Fruit fly (Drosophila melanogaster) whole organism, embryonic: Measurements from ENCODE around the gene PAN3.

Experiments
- Adf1 ChIP-seq: fragments of 200-800 bp; sonication (Bioruptor generic); IDR thresholded peaks from 2 replicates; pipeline ENCODE4 v1.3.6; 2022; ENCODE audit warnings: missing biosample characterization, missing genetic modification characterization
- Antp ChIP-seq: fragments of 200-800 bp; sonication (Bioruptor generic); optimal IDR thresholded peaks from 3 replicates; lab custom pipeline; 2016; ENCODE audit warnings: missing biosample characterization, missing genetic modification characterization
- Bdp1 ChIP-seq: fragments of 200-800 bp; sonication (Bioruptor generic); optimal IDR thresholded peaks from 3 replicates; lab custom pipeline; 2016; ENCODE audit warnings: missing biosample characterization, missing genetic modification characterization
- Blimp-1 ChIP-seq: fragments of 200-800 bp; sonication (Bioruptor generic); optimal IDR thresholded peaks from 3 replicates; lab custom pipeline; 2018; ENCODE audit warnings: missing biosample characterization, missing genetic modification characterization, mild to moderate bottlenecking, moderate library complexity, missing genetic modification reagents
- CG12391 ChIP-seq: fragments of 200-800 bp; sonication (Bioruptor generic); optimal IDR thresholded peaks from 3 replicates; lab custom pipeline; 2018; ENCODE audit warnings: missing biosample characterization, mild to moderate bottlenecking, missing genetic modification characterization, moderate library complexity
- CG16815 ChIP-seq: fragments of 200-800 bp; sonication (Bioruptor generic); optimal IDR thresholded peaks from 3 replicates; lab custom pipeline; 2017; ENCODE audit warnings: missing biosample characterization, mild to moderate bottlenecking, missing genetic modification characterization
- CG17359 ChIP-seq: fragments of 200-800 bp; sonication (Bioruptor generic); optimal IDR thresholded peaks from 3 replicates; lab custom pipeline; 2018; ENCODE audit warnings: missing biosample characterization, mild to moderate bottlenecking, missing genetic modification characterization, moderate library complexity
- CG17912 ChIP-seq: fragments of 200-800 bp; sonication (Bioruptor generic); optimal IDR thresholded peaks from 2 replicates; lab custom pipeline; 2018; ENCODE audit warnings: missing biosample characterization, mild to moderate bottlenecking, missing genetic modification characterization
- CG3163 ChIP-seq: fragments of 200-800 bp; sonication (Bioruptor generic); optimal IDR thresholded peaks from 3 replicates; lab custom pipeline; 2016; ENCODE audit warnings: missing biosample characterization, missing genetic modification characterization
- CG4328 ChIP-seq: fragments of 200-800 bp; sonication (Bioruptor generic); optimal IDR thresholded peaks from 3 replicates; lab custom pipeline; 2017; ENCODE audit warnings: missing biosample characterization, missing genetic modification reagents, missing genetic modification characterization
- CG4707 ChIP-seq: fragments of 200-800 bp; sonication (Bioruptor generic); optimal IDR thresholded peaks from 2 replicates; lab custom pipeline; 2018; ENCODE audit warnings: missing biosample characterization, mild to moderate bottlenecking, missing genetic modification characterization, moderate library complexity
- CG6683 ChIP-seq: fragments of 200-800 bp; sonication (Bioruptor generic); optimal IDR thresholded peaks from 2 replicates; lab custom pipeline; 2017; ENCODE audit warnings: missing biosample characterization, mild to moderate bottlenecking, missing genetic modification characterization, missing genetic modification reagents
- CG6854 ChIP-seq: fragments of 200-800 bp; sonication (Bioruptor generic); optimal IDR thresholded peaks from 3 replicates; lab custom pipeline; 2017; ENCODE audit warnings: missing biosample characterization, mild to moderate bottlenecking, missing genetic modification characterization
- CG7745 ChIP-seq: fragments of 200-800 bp; sonication (Bioruptor generic); optimal IDR thresholded peaks from 2 replicates; lab custom pipeline; 2018; ENCODE audit warnings: missing biosample characterization, mild to moderate bottlenecking, missing genetic modification characterization, moderate library complexity
- CG8478 ChIP-seq: fragments of >200 bp; optimal IDR thresholded peaks from 2 replicates; lab custom pipeline; 2018
- CG8924 ChIP-seq: fragments of 200-800 bp; optimal IDR thresholded peaks from 3 replicates; lab custom pipeline; 2019; ENCODE audit warnings: missing biosample characterization, mild to moderate bottlenecking, missing genetic modification characterization, moderate library complexity
- E2f2 ChIP-seq: fragments of 200-800 bp; sonication (Bioruptor generic); IDR thresholded peaks from 2 replicates; pipeline ENCODE4 v1.3.6; 2022; ENCODE audit warnings: missing biosample characterization, missing genetic modification characterization
- Fer1 ChIP-seq: fragments of 200-800 bp; sonication (Bioruptor generic); optimal IDR thresholded peaks from 2 replicates; lab custom pipeline; 2017; ENCODE audit warnings: missing biosample characterization, mild to moderate bottlenecking, missing genetic modification characterization
- Gsc ChIP-seq: fragments of 200-800 bp; sonication (Bioruptor generic); IDR thresholded peaks from 2 replicates; pipeline ENCODE4 v1.3.6; 2022; ENCODE audit warnings: missing biosample characterization, missing genetic modification characterization
- Jarid2 ChIP-seq: fragments of 200-800 bp; sonication (Bioruptor generic); optimal IDR thresholded peaks from 3 replicates; lab custom pipeline; 2017; ENCODE audit warnings: mild to moderate bottlenecking, missing biosample characterization, missing genetic modification reagents, missing genetic modification characterization
- NC2β ChIP-seq: fragments of 200-800 bp; sonication (Bioruptor generic); optimal IDR thresholded peaks from 2 replicates; lab custom pipeline; 2016; ENCODE audit warnings: missing biosample characterization, missing genetic modification characterization
- Nf-YA ChIP-seq: fragments of 200-800 bp; sonication (Bioruptor generic); IDR thresholded peaks from 2 replicates; pipeline ENCODE4 v1.3.6; 2022; ENCODE audit warnings: missing biosample characterization, missing genetic modification characterization
- Sox100B ChIP-seq: fragments of 200-800 bp; sonication (Bioruptor generic); optimal IDR thresholded peaks from 3 replicates; lab custom pipeline; 2018; ENCODE audit warnings: missing biosample characterization, mild to moderate bottlenecking, missing genetic modification characterization
- Spps ChIP-seq: fragments of 200-800 bp; sonication (Bioruptor generic); optimal IDR thresholded peaks from 2 replicates; lab custom pipeline; 2018; ENCODE audit warnings: missing biosample characterization, mild to moderate bottlenecking, missing genetic modification characterization
- Stat92E ChIP-seq, 3 experiments: fragments of >200 bp in 2 of 3; fragments of 200-800 bp in 1 of 3; sonication (Bioruptor generic) in 1 of 3; optimal IDR thresholded peaks; 2 replicates each; lab custom pipeline; 2017 to 2019; ENCODE audit warnings: missing biosample characterization in 3 of 3, missing genetic modification characterization in 3 of 3, mild to moderate bottlenecking in 1 of 3, moderate library complexity in 1 of 3
- Taf1 ChIP-seq: fragments of 200-800 bp; sonication (Bioruptor generic); IDR thresholded peaks from 2 replicates; pipeline ENCODE4 v1.3.6; 2022; ENCODE audit warnings: missing biosample characterization, missing genetic modification characterization
- ab ChIP-seq: fragments of 200-800 bp; sonication (Bioruptor generic); optimal IDR thresholded peaks from 2 replicates; lab custom pipeline; 2016; ENCODE audit warnings: missing biosample characterization, missing genetic modification characterization
- bab2 ChIP-seq: fragments of 200-800 bp; sonication (Bioruptor generic); optimal IDR thresholded peaks from 2 replicates; lab custom pipeline; 2016; ENCODE audit warnings: missing biosample characterization, missing genetic modification characterization
- chm ChIP-seq: fragments of 200-800 bp; sonication (Bioruptor generic); IDR thresholded peaks from 2 replicates; pipeline ENCODE4 v1.3.6; 2022; ENCODE audit warnings: missing biosample characterization, missing genetic modification characterization
- dm ChIP-seq: fragments of 200-800 bp; sonication (Bioruptor generic); optimal IDR thresholded peaks from 3 replicates; lab custom pipeline; 2016; ENCODE audit warnings: missing biosample characterization, missing genetic modification characterization
- emc ChIP-seq: fragments of 200-800 bp; sonication (Bioruptor generic); optimal IDR thresholded peaks from 2 replicates; lab custom pipeline; 2016; ENCODE audit warnings: missing biosample characterization, missing genetic modification characterization
- ems ChIP-seq: fragments of 200-800 bp; sonication (Bioruptor generic); optimal IDR thresholded peaks from 3 replicates; lab custom pipeline; 2016; ENCODE audit warnings: missing biosample characterization, missing genetic modification characterization
- ewg ChIP-seq: fragments of 200-800 bp; sonication (Bioruptor generic); optimal IDR thresholded peaks from 3 replicates; lab custom pipeline; 2017; ENCODE audit warnings: mild to moderate bottlenecking, missing biosample characterization, missing genetic modification reagents, missing genetic modification characterization
- ftz-f1 ChIP-seq: fragments of 200-800 bp; sonication (Bioruptor generic); optimal IDR thresholded peaks from 2 replicates; lab custom pipeline; 2016; ENCODE audit warnings: missing biosample characterization, missing genetic modification characterization
- fu2 ChIP-seq: fragments of 200-800 bp; sonication (Bioruptor generic); optimal IDR thresholded peaks from 2 replicates; lab custom pipeline; 2016; ENCODE audit warnings: missing biosample characterization, missing genetic modification characterization
- gem ChIP-seq: fragments of 200-800 bp; sonication (Bioruptor generic); optimal IDR thresholded peaks from 2 replicates; lab custom pipeline; 2019; ENCODE audit warnings: missing biosample characterization, mild to moderate bottlenecking, missing genetic modification characterization, moderate library complexity
- gfzf ChIP-seq: fragments of 200-800 bp; sonication (Bioruptor generic); optimal IDR thresholded peaks from 2 replicates; lab custom pipeline; 2016; ENCODE audit warnings: missing biosample characterization, mild to moderate bottlenecking, missing genetic modification characterization, moderate library complexity
- hth ChIP-seq: fragments of >200 bp; optimal IDR thresholded peaks from 2 replicates; lab custom pipeline; 2017; ENCODE audit warnings: inconsistent platforms
- inv ChIP-seq: fragments of 200-800 bp; sonication (Bioruptor generic); IDR thresholded peaks from 2 replicates; pipeline ENCODE4 v1.3.6; 2022; ENCODE audit warnings: missing biosample characterization, missing genetic modification characterization; ENCODE audit not compliant: partially characterized antibody
- jing ChIP-seq: fragments of 200-800 bp; sonication (Bioruptor generic); optimal IDR thresholded peaks from 2 replicates; lab custom pipeline; 2018; ENCODE audit warnings: missing biosample characterization, mild to moderate bottlenecking, missing genetic modification characterization
- kay ChIP-seq: fragments of 200-800 bp; sonication (Bioruptor generic); optimal IDR thresholded peaks from 2 replicates; lab custom pipeline; 2016; ENCODE audit warnings: missing biosample characterization, missing genetic modification characterization
- ken ChIP-seq: fragments of 200-800 bp; sonication (Bioruptor generic); IDR thresholded peaks from 3 replicates; pipeline ENCODE4 v1.3.6; 2022; ENCODE audit warnings: missing biosample characterization, missing genetic modification characterization
- nom ChIP-seq: fragments of 200-800 bp; sonication (Bioruptor generic); optimal IDR thresholded peaks from 2 replicates; lab custom pipeline; 2017; ENCODE audit warnings: missing biosample characterization, missing genetic modification characterization, mild to moderate bottlenecking, moderate library complexity, missing genetic modification reagents
- oc ChIP-seq: fragments of 200-800 bp; sonication (Bioruptor generic); optimal IDR thresholded peaks from 2 replicates; lab custom pipeline; 2018; ENCODE audit warnings: missing biosample characterization, mild to moderate bottlenecking, missing genetic modification characterization, moderate library complexity
- sc ChIP-seq, 3 experiments: fragments of >200 bp in 2 of 3; fragments of 200-800 bp in 1 of 3; sonication (Bioruptor generic) in 1 of 3; optimal IDR thresholded peaks; 2 replicates in 2 of 3; 3 replicates in 1 of 3; lab custom pipeline; 2017; ENCODE audit warnings: mild to moderate bottlenecking in 1 of 3, missing biosample characterization in 1 of 3, missing genetic modification characterization in 1 of 3, missing genetic modification reagents in 1 of 3
- sd ChIP-seq: fragments of 200-800 bp; sonication (Bioruptor generic); optimal IDR thresholded peaks from 3 replicates; lab custom pipeline; 2018; ENCODE audit warnings: missing biosample characterization, mild to moderate bottlenecking, missing genetic modification characterization, moderate library complexity
- sens-2 ChIP-seq: fragments of 200-800 bp; sonication (Bioruptor generic); IDR thresholded peaks from 2 replicates; pipeline ENCODE4 v1.3.6; 2022; ENCODE audit warnings: missing biosample characterization, missing genetic modification characterization
- so ChIP-seq: fragments of 200-800 bp; sonication (Bioruptor generic); IDR thresholded peaks from 3 replicates; pipeline ENCODE4 v1.3.6; 2022; ENCODE audit warnings: missing biosample characterization, missing genetic modification characterization
- twi ChIP-seq: fragments of 200-800 bp; optimal IDR thresholded peaks from 2 replicates; lab custom pipeline; 2019; ENCODE audit warnings: missing biosample characterization, mild to moderate bottlenecking, missing genetic modification characterization, moderate library complexity
- wek ChIP-seq: fragments of 200-800 bp; sonication (Bioruptor generic); optimal IDR thresholded peaks from 3 replicates; lab custom pipeline; 2018; ENCODE audit warnings: missing biosample characterization, mild to moderate bottlenecking, missing genetic modification characterization, moderate library complexity
- zf30C ChIP-seq: fragments of 200-800 bp; sonication (Bioruptor generic); optimal IDR thresholded peaks from 3 replicates; lab custom pipeline; 2018; ENCODE audit warnings: missing biosample characterization, mild to moderate bottlenecking, missing genetic modification characterization

PAN3 gene

dm6 chr3L:3127544-3127943 is 56.6 kb downstream of the PAN3 start, which contains the start of gene promL (continued):
- TF ChIP-seq gem = peak; percentile 39
- TF ChIP-seq Blimp-1 (GFP tag; lab: Kevin White, UChicago) = peak; percentile 43
- peak; percentile 63 for TF ChIP-seq CG8924 (tag; lab: Kevin White, UChicago)
- no peak for TF ChIP-seq Nf-YA (GFP tag; lab: Robert Waterston, UW)
- TF ChIP-seq wek = peak; percentile 54
- no peak for TF ChIP-seq so (GFP tag; lab: Robert Waterston, UW)
- TF ChIP-seq E2f2 (GFP tag; lab: Robert Waterston, UW) = peak; percentile 82
- no peak for TF ChIP-seq CG16815
- no peak for TF ChIP-seq CG6683 (GFP tag; lab: Kevin White, UChicago)
- peak; percentile 80 for TF ChIP-seq Fer1 (GFP tag; lab: Kevin White, UChicago)
- peak in 1 of 3 experiments; percentile 86 for TF ChIP-seq Stat92E (GFP tag; optimal IDR thresholded peaks at IDR 0.05; lab: Kevin White, UChicago)
- no peak for TF ChIP-seq ab (GFP tag; lab: Kevin White, UChicago)
- peak; percentile 99 for TF ChIP-seq gfzf (GFP tag; lab: Kevin White, UChicago)
- no peak for TF ChIP-seq CG3163 (GFP tag; lab: Kevin White, UChicago)
- TF ChIP-seq Bdp1 (GFP tag; lab: Kevin White, UChicago) = peak; percentile 57
- TF ChIP-seq Spps (tag; lab: Kevin White, UChicago) = peak; percentile 14
- peak; percentile 83 for TF ChIP-seq NC2β (GFP tag; lab: Kevin White, UChicago)
- peak; percentile 55 for TF ChIP-seq CG6854 (GFP tag; lab: Kevin White, UChicago)
- no peak for TF ChIP-seq inv (GFP tag; lab: Robert Waterston, UW)
- peak; percentile 46 for TF ChIP-seq CG4707
- peak; percentile 41 for TF ChIP-seq CG17359 (tag; lab: Kevin White, UChicago)
- no peak for TF ChIP-seq Antp (GFP tag; lab: Kevin White, UChicago)
- peak; percentile 4 for TF ChIP-seq emc (GFP tag; lab: Kevin White, UChicago)
- no peak for TF ChIP-seq fu2
- no peak for TF ChIP-seq jing
- TF ChIP-seq CG17912 = peak; percentile 85
- TF ChIP-seq oc (tag; lab: Kevin White, UChicago) = peak; percentile 24
- TF ChIP-seq ftz-f1 (GFP tag; lab: Kevin White, UChicago) = peak; percentile 31
- no peak for TF ChIP-seq CG8478 (lab: Kevin White, UChicago)
- TF ChIP-seq sc (optimal IDR thresholded peaks at IDR 0.05; lab: Kevin White, UChicago) = no peak
- TF ChIP-seq sc (GFP tag; optimal IDR thresholded peaks at IDR 0.05; lab: Kevin White, UChicago) = no peak
- TF ChIP-seq ken (GFP tag; lab: Robert Waterston, UW) = no peak
- peak; percentile 20 for TF ChIP-seq bab2 (GFP tag; lab: Kevin White, UChicago)
- TF ChIP-seq Jarid2 (GFP tag; lab: Kevin White, UChicago) = peak; percentile 77
- TF ChIP-seq ewg = peak; percentile 48
- TF ChIP-seq dm = peak; percentile 53
- no peak for TF ChIP-seq Taf1 (GFP tag; lab: Robert Waterston, UW)
- TF ChIP-seq sens-2 (GFP tag; lab: Robert Waterston, UW) = no peak
- TF ChIP-seq ems (GFP tag; lab: Kevin White, UChicago) = peak; percentile 66
- TF ChIP-seq Sox100B (GFP tag; lab: Kevin White, UChicago) = peak; percentile 18
- TF ChIP-seq sd (tag; lab: Kevin White, UChicago) = peak; percentile 59
- TF ChIP-seq zf30C = peak; percentile 23
- TF ChIP-seq CG7745 (tag; lab: Kevin White, UChicago) = no peak
- TF ChIP-seq CG4328 (GFP tag; lab: Kevin White, UChicago) = peak; percentile 49
- TF ChIP-seq Gsc (GFP tag; lab: Robert Waterston, UW) = no peak
- TF ChIP-seq twi (tag; lab: Kevin White, UChicago) = no peak
- peak; percentile 63 for TF ChIP-seq CG12391
- no peak for TF ChIP-seq kay
- TF ChIP-seq hth = no peak
- TF ChIP-seq nom (GFP tag; lab: Kevin White, UChicago) = peak; percentile 66
- TF ChIP-seq chm (GFP tag; lab: Robert Waterston, UW) = no peak; the same call in 1 of the 2 replicates
- TF ChIP-seq Adf1 (GFP tag; lab: Robert Waterston, UW) = no peak; the same call in 1 of the 2 replicates
